Fruit fly (Drosophila melanogaster): ENCODE data around the gene CG34175.
"Not testable (repeated sequence)": the region's sequence is repeated elsewhere in the genome, so short reads cannot be mapped to it uniquely, and the experiment has no call there.

DNA sequence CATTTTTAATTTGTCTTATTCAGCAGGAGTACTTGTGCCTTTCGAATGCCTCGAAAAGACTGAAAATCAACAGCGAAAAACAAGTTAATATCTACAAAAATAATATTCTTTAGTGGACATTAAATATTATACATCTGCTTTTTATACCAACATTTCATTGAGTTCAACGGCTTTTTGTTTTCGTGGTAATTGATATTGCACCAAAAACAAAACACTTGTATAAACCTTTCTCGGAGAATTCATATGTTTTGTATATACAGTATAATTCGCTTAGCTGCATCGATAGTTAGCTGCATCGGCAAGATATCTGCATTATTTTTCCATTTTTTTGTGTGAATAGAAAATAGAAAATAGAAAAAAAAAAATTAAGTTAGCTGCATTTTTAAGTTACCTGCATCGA lies 9.4 kb upstream of the CG34175 start, which contains the start of gene CG42460:
- TF ChIP-seq insv, psq, ttk (optimal IDR thresholded peaks at IDR 0.05): not testable (repeated sequence)
